Worm (Caenorhabditis elegans) whole organism, L4 larva: Measurements from ENCODE around the gene C05D11.5.
A peak's percentile ranks its signal among the peaks of the same experiment; 100 is the strongest.

Source experiments
- D1046.2 ChIP-seq: fragments of 200-800 bp; sonication (Bioruptor generic); IDR thresholded peaks from 2 replicates; pipeline ENCODE4 v1.3.6; 2022; ENCODE audit warnings: missing genetic modification characterization, missing compliant biosample characterization
- F10B5.3 ChIP-seq: sonication (generic microtip); optimal IDR thresholded peaks from 2 replicates; lab custom pipeline; 2016; ENCODE audit warnings: mild to moderate bottlenecking, missing genetic modification characterization, missing compliant biosample characterization
- F26F4.8 ChIP-seq: fragments of 200-800 bp; sonication (Bioruptor generic); conservative IDR thresholded peaks from 2 replicates; pipeline ENCODE4 v1.3.6; 2022; ENCODE audit warnings: missing genetic modification characterization, missing compliant biosample characterization
- F44E2.7 ChIP-seq: fragments of 200-800 bp; sonication (Bioruptor generic); IDR thresholded peaks from 2 replicates; pipeline ENCODE4 v2.1.2; 2022; ENCODE audit warnings: missing genetic modification characterization, missing compliant biosample characterization
- F49E8.2 ChIP-seq: sonication (generic microtip); optimal IDR thresholded peaks from 2 replicates; lab custom pipeline; 2016; ENCODE audit warnings: missing compliant biosample characterization, mild to moderate bottlenecking, missing genetic modification characterization, borderline replicate concordance
- R02D3.7 ChIP-seq: fragments of 150-350 bp; sonication (generic microtip); optimal IDR thresholded peaks from 3 replicates; lab custom pipeline; 2014; ENCODE audit warnings: missing biosample characterization, missing genetic modification characterization
- Y105C5A.15 ChIP-seq: fragments of 200-800 bp; sonication (Bioruptor generic); IDR thresholded peaks from 2 replicates; pipeline ENCODE4 v1.3.6; 2022; ENCODE audit warnings: missing genetic modification characterization, missing compliant biosample characterization
- ZK546.5 ChIP-seq, 2 experiments: sonication (generic microtip); optimal IDR thresholded peaks; 2 replicates each; lab custom pipeline; 2017; ENCODE audit warnings: missing biosample characterization in 2 of 2, missing genetic modification characterization in 2 of 2
- aha-1 ChIP-seq: fragments of 150-350 bp; peaks from one replicate; lab custom pipeline; 2014; ENCODE audit warnings: missing biosample characterization, missing genetic modification characterization
- aly-2 ChIP-seq: sonication (generic microtip); optimal IDR thresholded peaks from 2 replicates; lab custom pipeline; 2018; ENCODE audit warnings: missing biosample characterization, missing genetic modification characterization
- ama-1 ChIP-seq: fragments of 150-350 bp; optimal IDR thresholded peaks from 2 replicates; lab custom pipeline; 2014; ENCODE audit warnings: inconsistent platforms, mixed read lengths
- ceh-62 ChIP-seq: sonication (generic microtip); optimal IDR thresholded peaks from 2 replicates; lab custom pipeline; 2017; ENCODE audit warnings: missing biosample characterization, missing genetic modification characterization
- ceh-82 ChIP-seq: sonication (generic microtip); optimal IDR thresholded peaks from 2 replicates; lab custom pipeline; 2017; ENCODE audit warnings: missing biosample characterization, missing genetic modification characterization
- daf-16 ChIP-seq, 3 experiments: sonication (generic microtip); optimal IDR thresholded peaks; 2 replicates each; lab custom pipeline; 2016 to 2017; ENCODE audit warnings: missing genetic modification characterization in 3 of 3, missing genetic modification reagents in 3 of 3, mild to moderate bottlenecking in 2 of 3, missing compliant biosample characterization in 2 of 3, missing biosample characterization in 1 of 3, moderate library complexity in 1 of 3
- dpl-1 ChIP-seq: fragments of 150-350 bp; optimal IDR thresholded peaks from 2 replicates; lab custom pipeline; 2014; ENCODE audit warnings: missing biosample characterization, missing genetic modification reagents, missing genetic modification characterization
- fos-1 ChIP-seq: fragments of 150-350 bp; optimal IDR thresholded peaks from 2 replicates; lab custom pipeline; 2014; ENCODE audit warnings: missing biosample characterization, missing genetic modification characterization
- gei-8 ChIP-seq: fragments of 200-800 bp; sonication (Bioruptor generic); optimal IDR thresholded peaks from 2 replicates; lab custom pipeline; 2018; ENCODE audit warnings: mild to moderate bottlenecking, missing genetic modification characterization, missing compliant biosample characterization
- hlh-11 ChIP-seq: fragments of 200-800 bp; sonication (Bioruptor generic); optimal IDR thresholded peaks from 2 replicates; lab custom pipeline; 2018; ENCODE audit warnings: mild to moderate bottlenecking, missing genetic modification characterization, missing compliant biosample characterization
- hlh-30 ChIP-seq: sonication (generic microtip); optimal IDR thresholded peaks from 2 replicates; lab custom pipeline; 2017; ENCODE audit warnings: antibody characterized with exemption, mild to moderate bottlenecking, missing genetic modification characterization, missing compliant biosample characterization; ENCODE audit not compliant: insufficient read depth
- hmg-1.1 ChIP-seq: fragments of 200-800 bp; sonication (Bioruptor generic); IDR thresholded peaks from 2 replicates; pipeline ENCODE4 v1.3.6; 2022; ENCODE audit warnings: missing genetic modification reagents, missing genetic modification characterization, missing compliant biosample characterization
- jun-1 ChIP-seq: fragments of 150-350 bp; optimal IDR thresholded peaks from 2 replicates; lab custom pipeline; 2014; ENCODE audit warnings: missing biosample characterization, missing genetic modification reagents, missing genetic modification characterization
- lin-1 ChIP-seq: fragments of 200-800 bp; sonication (Bioruptor generic); IDR thresholded peaks from 2 replicates; pipeline ENCODE4 v1.3.6; 2022; ENCODE audit warnings: missing genetic modification reagents, missing genetic modification characterization, missing compliant biosample characterization
- lin-13 ChIP-seq: fragments of 150-350 bp; optimal IDR thresholded peaks from 2 replicates; lab custom pipeline; 2014; ENCODE audit warnings: missing biosample characterization, missing genetic modification reagents, missing genetic modification characterization
- lin-38 ChIP-seq: fragments of 200-800 bp; sonication (Bioruptor generic); IDR thresholded peaks from 2 replicates; pipeline ENCODE4 v1.3.6; 2022; ENCODE audit warnings: missing genetic modification reagents, missing genetic modification characterization, missing compliant biosample characterization
- lir-3 ChIP-seq: sonication (generic microtip); optimal IDR thresholded peaks from 2 replicates; lab custom pipeline; 2016; ENCODE audit warnings: mild to moderate bottlenecking, missing genetic modification characterization, missing compliant biosample characterization
- lsy-2 ChIP-seq, 2 experiments: fragments of 150-350 bp in 1 of 2; sonication (generic microtip) in 1 of 2; optimal IDR thresholded peaks; 2 replicates each; lab custom pipeline; 2014 to 2017; ENCODE audit warnings: missing biosample characterization in 2 of 2, missing genetic modification characterization in 2 of 2
- mdl-1 ChIP-seq, 2 experiments: fragments of 150-350 bp in 1 of 2; sonication (generic microtip) in 1 of 2; optimal IDR thresholded peaks; 2 replicates each; lab custom pipeline; 2014 to 2017; ENCODE audit warnings: missing biosample characterization in 2 of 2, missing genetic modification characterization in 2 of 2
- mxl-2 ChIP-seq: fragments of 200-800 bp; sonication (Bioruptor generic); conservative IDR thresholded peaks from 2 replicates; pipeline ENCODE4 v1.3.6; 2022; ENCODE audit warnings: missing genetic modification reagents, missing genetic modification characterization, missing compliant biosample characterization
- mxl-3 ChIP-seq: fragments of 200-800 bp; sonication (Bioruptor generic); optimal IDR thresholded peaks from 2 replicates; lab custom pipeline; 2018; ENCODE audit warnings: mild to moderate bottlenecking, missing genetic modification characterization, missing compliant biosample characterization
- nhr-10 ChIP-seq: fragments of 150-350 bp; optimal IDR thresholded peaks from 2 replicates; lab custom pipeline; 2014; ENCODE audit warnings: missing biosample characterization, missing genetic modification characterization
- nhr-102 ChIP-seq: sonication (generic microtip); optimal IDR thresholded peaks from 2 replicates; lab custom pipeline; 2016; ENCODE audit warnings: mild to moderate bottlenecking, missing genetic modification characterization, moderate library complexity, missing compliant biosample characterization
- nhr-111 ChIP-seq: fragments of 200-800 bp; sonication (Bioruptor generic); optimal IDR thresholded peaks from 2 replicates; lab custom pipeline; 2018; ENCODE audit warnings: mild to moderate bottlenecking, missing genetic modification characterization, missing compliant biosample characterization
- nhr-237 ChIP-seq: sonication (generic microtip); optimal IDR thresholded peaks from 2 replicates; lab custom pipeline; 2017; ENCODE audit warnings: missing biosample characterization, missing genetic modification characterization
- nhr-25 ChIP-seq: sonication (generic microtip); optimal IDR thresholded peaks from 2 replicates; lab custom pipeline; 2017; ENCODE audit warnings: missing genetic modification characterization, mild to moderate bottlenecking, missing compliant biosample characterization, antibody characterized with exemption, moderate library complexity, borderline replicate concordance; ENCODE audit not compliant: insufficient read depth
- nhr-28 ChIP-seq: fragments of 150-350 bp; optimal IDR thresholded peaks from 2 replicates; lab custom pipeline; 2014; ENCODE audit warnings: missing biosample characterization, missing genetic modification characterization
- nhr-77 ChIP-seq: fragments of 150-350 bp; optimal IDR thresholded peaks from 2 replicates; lab custom pipeline; 2014; ENCODE audit warnings: missing biosample characterization, missing genetic modification characterization
- pha-4 ChIP-seq, 2 experiments: fragments of 150-350 bp in 1 of 2; fragments of 200-800 bp in 1 of 2; sonication (Bioruptor generic) in 1 of 2; IDR thresholded peaks in 1 of 2; optimal IDR thresholded peaks in 1 of 2; 2 replicates each; pipeline versions ENCODE4 v1.3.6 to Lab custom; 2014 to 2022; ENCODE audit warnings: missing genetic modification characterization in 2 of 2, missing genetic modification reagents in 2 of 2, missing biosample characterization in 1 of 2, missing compliant biosample characterization in 1 of 2
- sdz-12 ChIP-seq: fragments of 200-800 bp; sonication (Bioruptor generic); optimal IDR thresholded peaks from 2 replicates; lab custom pipeline; 2018; ENCODE audit warnings: mild to moderate bottlenecking, missing genetic modification characterization, missing compliant biosample characterization
- skn-1 ChIP-seq: fragments of 150-350 bp; optimal IDR thresholded peaks from 2 replicates; lab custom pipeline; 2014; ENCODE audit warnings: missing biosample characterization, missing genetic modification characterization
- snpc-1.2 ChIP-seq: fragments of 200-800 bp; sonication (Bioruptor generic); IDR thresholded peaks from 2 replicates; pipeline ENCODE4 v1.3.6; 2022; ENCODE audit warnings: missing genetic modification reagents, missing genetic modification characterization, missing compliant biosample characterization
- spr-1 ChIP-seq: sonication (generic microtip); optimal IDR thresholded peaks from 2 replicates; lab custom pipeline; 2016; ENCODE audit warnings: mild to moderate bottlenecking, missing genetic modification characterization, missing compliant biosample characterization
- tag-97 ChIP-seq: fragments of 200-800 bp; sonication (Bioruptor generic); IDR thresholded peaks from 2 replicates; pipeline ENCODE4 v1.3.6; 2022; ENCODE audit warnings: missing genetic modification characterization, missing compliant biosample characterization
- unc-39 ChIP-seq: sonication (generic microtip); optimal IDR thresholded peaks from 2 replicates; lab custom pipeline; 2017; ENCODE audit warnings: missing biosample characterization, missing genetic modification characterization
- zag-1 ChIP-seq: fragments of 150-350 bp; optimal IDR thresholded peaks from 2 replicates; lab custom pipeline; 2014; ENCODE audit warnings: missing biosample characterization, missing genetic modification characterization
- zfp-3 ChIP-seq: fragments of 200-800 bp; sonication (Bioruptor generic); conservative IDR thresholded peaks from 2 replicates; pipeline ENCODE4 v1.3.6; 2022; ENCODE audit warnings: missing genetic modification reagents, missing genetic modification characterization, missing compliant biosample characterization
- ztf-11 ChIP-seq: fragments of 150-350 bp; optimal IDR thresholded peaks from 2 replicates; lab custom pipeline; 2014; ENCODE audit warnings: missing biosample characterization, missing genetic modification characterization

C05D11.5 gene

ce11 chrIII:6421973-6422511 lies 10.2 kb upstream of the C05D11.5 start (continued):
- TF ChIP-seq ceh-82 (tag; lab: Kevin White, UChicago), result no peak
- TF ChIP-seq ceh-62 (tag; lab: Kevin White, UChicago), result no peak
- no peak for TF ChIP-seq F44E2.7
- no peak for TF ChIP-seq nhr-77 (tag; lab: Kevin White, UChicago)
- peak; percentile 61 for TF ChIP-seq aha-1 (tag; lab: Kevin White, UChicago)
- no peak for TF ChIP-seq F10B5.3 (tag; lab: Kevin White, UChicago)
- TF ChIP-seq R02D3.7 (tag; lab: Kevin White, UChicago), result no peak
- no peak for TF ChIP-seq ztf-11
- TF ChIP-seq ama-1 (lab: Kevin White, UChicago), result no peak
- peak; percentile 18 for TF ChIP-seq nhr-102 (tag; lab: Kevin White, UChicago)
- no peak for TF ChIP-seq snpc-1.2 (GFP tag; lab: Robert Waterston, UW)
- TF ChIP-seq lir-3 (tag; lab: Kevin White, UChicago), result no peak
- TF ChIP-seq pha-4 (GFP tag; IDR thresholded peaks at IDR 0.05; lab: Robert Waterston, UW), result no peak
- no peak for TF ChIP-seq pha-4 (tag; optimal IDR thresholded peaks at IDR 0.05; lab: Kevin White, UChicago)
- TF ChIP-seq fos-1 (tag; lab: Kevin White, UChicago), result no peak
- TF ChIP-seq lin-13 (GFP tag; lab: Kevin White, UChicago), result no peak
- peak; percentile 82 for TF ChIP-seq hlh-11 (tag; lab: Kevin White, UChicago)
- TF ChIP-seq dpl-1 (GFP tag; lab: Kevin White, UChicago), result no peak
- TF ChIP-seq gei-8, result no peak

DNA sequence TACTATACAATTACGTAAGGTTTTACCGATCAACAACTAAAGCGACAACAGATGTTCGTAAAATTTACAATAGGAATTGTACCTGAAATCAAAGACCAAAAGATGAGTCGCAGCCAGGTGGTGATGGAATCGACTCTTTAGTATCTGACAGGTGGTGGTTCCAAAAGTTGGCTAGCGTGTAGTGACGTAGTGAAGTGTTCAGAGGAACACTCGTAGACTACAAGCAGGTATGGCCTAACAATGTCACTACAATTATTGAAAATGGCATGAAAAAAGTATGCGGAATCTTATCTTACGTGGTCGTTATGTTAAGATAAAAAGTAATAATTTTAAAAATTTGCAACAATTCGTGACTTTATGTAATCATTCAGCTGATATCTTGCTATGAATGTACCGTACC lies 9.7 kb upstream of the C05D11.5 start:
- TF ChIP-seq aha-1 (tag; lab: Kevin White, UChicago) (peak; percentile 63), D1046.2 (GFP tag; lab: Robert Waterston, UW) (no peak), nhr-10 (peak; percentile 45)

ce11 chrIII:6420995-6421404 lies 9.2 kb upstream of the C05D11.5 start:
- TF ChIP-seq dpl-1 (GFP tag; lab: Kevin White, UChicago) (peak; percentile 18), ceh-82 (tag; lab: Kevin White, UChicago) (no peak), nhr-25 (tag; lab: Kevin White, UChicago) (peak; percentile 73), hlh-30 (peak; percentile 97), jun-1 (tag; lab: Kevin White, UChicago) (peak; percentile 27), ama-1 (lab: Kevin White, UChicago) (no peak), F44E2.7 (no peak), zag-1 (tag; lab: Kevin White, UChicago) (no peak), unc-39 (tag; lab: Kevin White, UChicago) (no peak), mxl-2 (GFP tag; lab: Robert Waterston, UW) (peak; percentile 62; the same call in 1 of the 2 replicates), daf-16 (GFP tag; optimal IDR thresholded peaks at IDR 0.05; lab: Kevin White, UChicago) (peak; percentile 70 to 83), daf-16 (tag; optimal IDR thresholded peaks at IDR 0.05; lab: Kevin White, UChicago) (peak; percentile 58), sdz-12 (GFP tag; lab: Kevin White, UChicago) (no peak), nhr-28 (peak; percentile 86), hlh-11 (tag; lab: Kevin White, UChicago) (peak; percentile 99), mxl-3 (GFP tag; lab: Kevin White, UChicago) (peak; percentile 98), mdl-1 (tag; optimal IDR thresholded peaks at IDR 0.05; lab: Kevin White, UChicago) (peak; percentile 96 to 99), aly-2 (tag; lab: Kevin White, UChicago) (no peak), lsy-2 (tag; optimal IDR thresholded peaks at IDR 0.05; lab: Kevin White, UChicago) (peak; percentile 69 to 82), nhr-111 (GFP tag; lab: Kevin White, UChicago) (no peak), ZK546.5 (tag; optimal IDR thresholded peaks at IDR 0.05; lab: Kevin White, UChicago) (no peak), tag-97 (no peak), F49E8.2 (no peak), lin-38 (GFP tag; lab: Robert Waterston, UW) (peak; percentile 68), hmg-1.1 (GFP tag; lab: Robert Waterston, UW) (peak; percentile 97), nhr-77 (tag; lab: Kevin White, UChicago) (peak; percentile 10), nhr-237 (no peak), spr-1 (tag; lab: Kevin White, UChicago) (peak; percentile 72), Y105C5A.15 (GFP tag; lab: Robert Waterston, UW) (0 out of 2 replicates have a peak, but pooled peaks have one; percentile 25), F26F4.8 (GFP tag; lab: Robert Waterston, UW) (no peak), zfp-3 (GFP tag; lab: Robert Waterston, UW) (peak; percentile 88), skn-1 (tag; lab: Kevin White, UChicago) (no peak), lin-1 (GFP tag; lab: Robert Waterston, UW) (peak; percentile 95), gei-8 (peak; percentile 74), fos-1 (tag; lab: Kevin White, UChicago) (no peak)
